Worm (Caenorhabditis elegans): Measurements from ENCODE around the gene T28A11.19.

T28A11.19 gene

DNA sequence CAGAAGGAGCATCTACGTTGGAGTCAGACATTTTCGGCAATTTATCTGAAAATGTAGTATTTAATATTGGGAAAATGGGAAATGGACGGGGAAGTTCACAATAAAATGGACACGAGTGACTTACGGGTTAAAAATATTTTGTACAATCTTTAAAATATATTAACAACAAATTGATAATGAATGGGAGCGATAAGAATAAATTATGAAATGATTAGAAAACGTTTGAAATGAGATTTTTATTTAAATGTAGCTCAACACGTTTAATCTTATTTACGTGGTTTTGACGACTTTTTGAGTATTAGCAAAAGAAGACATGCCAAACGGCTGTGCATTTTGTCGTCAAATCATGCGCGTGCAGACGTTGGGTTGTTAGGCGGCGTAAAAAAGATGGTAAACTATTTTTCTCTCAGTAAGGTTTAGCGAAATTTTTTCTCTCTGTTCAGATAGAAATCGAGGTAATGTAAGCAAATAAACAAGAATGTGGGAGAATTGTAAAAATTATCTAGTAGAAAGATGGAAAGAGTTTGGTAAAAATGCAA is 8.9 kb upstream of the T28A11.19 start, which contains the start of gene fbxa-64 (continued):
- TF ChIP-seq zag-1 (tag; optimal IDR thresholded peaks at IDR 0.05) (no peak), lir-3 (tag; optimal IDR thresholded peaks at IDR 0.05; ENCODE audit: poor library complexity) (no peak), hlh-17 (GFP tag; optimal IDR thresholded peaks at IDR 0.05; ENCODE audit: borderline replicate concordance) (no peak), nhr-85 (tag) (no peak), tlp-1 (tag; optimal IDR thresholded peaks at IDR 0.05) (no peak), ama-1 (optimal IDR thresholded peaks at IDR 0.05) (no peak), ceh-82 (tag; optimal IDR thresholded peaks at IDR 0.05) (no peak), lin-15B (tag; optimal IDR thresholded peaks at IDR 0.05) (no peak), ceh-63 (GFP tag; optimal IDR thresholded peaks at IDR 0.05) (no peak), ztf-4 (tag; optimal IDR thresholded peaks at IDR 0.05) (no peak), snu-23 (GFP tag; optimal IDR thresholded peaks at IDR 0.05) (peak; percentile 44), aha-1 (tag; optimal IDR thresholded peaks at IDR 0.05) (no peak), efl-3 (GFP tag; optimal IDR thresholded peaks at IDR 0.05) (no peak), egl-27 (tag; optimal IDR thresholded peaks at IDR 0.05) (no peak), Y116A8C.19 (tag; optimal IDR thresholded peaks at IDR 0.05; ENCODE audit: borderline replicate concordance) (no peak), C04F5.9 (tag; optimal IDR thresholded peaks at IDR 0.05) (no peak), mef-2 (tag; optimal IDR thresholded peaks at IDR 0.05) (no peak), nhr-28 (tag; optimal IDR thresholded peaks at IDR 0.05) (no peak), nhr-237 (tag; optimal IDR thresholded peaks at IDR 0.05) (no peak), lin-39 (tag; optimal IDR thresholded peaks at IDR 0.05) (no peak), fkh-4 (tag; optimal IDR thresholded peaks at IDR 0.05; ENCODE audit: borderline replicate concordance) (no peak), jun-1 (tag; optimal IDR thresholded peaks at IDR 0.05) (no peak), nhr-47 (tag; optimal IDR thresholded peaks at IDR 0.05) (peak; percentile 21), grh-1 (GFP tag; IDR thresholded peaks at IDR 0.05) (no peak), nhr-71 (tag; optimal IDR thresholded peaks at IDR 0.05) (peak; percentile 21), nhr-11 (tag; optimal IDR thresholded peaks at IDR 0.05) (no peak), lsy-2 (tag; optimal IDR thresholded peaks at IDR 0.05) (peak in 1 of 2 experiments; percentile 2), nhr-12 (tag; optimal IDR thresholded peaks at IDR 0.05) (no peak), nhr-84 (tag; optimal IDR thresholded peaks at IDR 0.05) (no peak), isw-1 (GFP tag; IDR thresholded peaks at IDR 0.05) (no peak), hpl-2 (GFP tag; optimal IDR thresholded peaks at IDR 0.05) (no peak), sox-4 (tag; optimal IDR thresholded peaks at IDR 0.05) (no peak), hlh-4 (tag; optimal IDR thresholded peaks at IDR 0.05) (no peak), blmp-1 (tag; optimal IDR thresholded peaks at IDR 0.05) (peak; percentile 14), ces-1 (GFP tag; optimal IDR thresholded peaks at IDR 0.05) (no peak), aly-2 (tag; optimal IDR thresholded peaks at IDR 0.05) (no peak), tbx-2 (tag; optimal IDR thresholded peaks at IDR 0.05) (no peak), ztf-11 (tag; optimal IDR thresholded peaks at IDR 0.05) (no peak), efl-1 (optimal IDR thresholded peaks at IDR 0.05) (peak; percentile 24 to 38), efl-1 (GFP tag; optimal IDR thresholded peaks at IDR 0.05 in 1 of 2) (peak; percentile 39 to 94), mep-1 (tag; optimal IDR thresholded peaks at IDR 0.05) (peak; percentile 50), pqm-1 (tag; optimal IDR thresholded peaks at IDR 0.05) (no peak), ceh-90 (tag; optimal IDR thresholded peaks at IDR 0.05) (no peak), lin-35 (GFP tag; optimal IDR thresholded peaks at IDR 0.05) (peak; percentile 27 to 46)

DNA sequence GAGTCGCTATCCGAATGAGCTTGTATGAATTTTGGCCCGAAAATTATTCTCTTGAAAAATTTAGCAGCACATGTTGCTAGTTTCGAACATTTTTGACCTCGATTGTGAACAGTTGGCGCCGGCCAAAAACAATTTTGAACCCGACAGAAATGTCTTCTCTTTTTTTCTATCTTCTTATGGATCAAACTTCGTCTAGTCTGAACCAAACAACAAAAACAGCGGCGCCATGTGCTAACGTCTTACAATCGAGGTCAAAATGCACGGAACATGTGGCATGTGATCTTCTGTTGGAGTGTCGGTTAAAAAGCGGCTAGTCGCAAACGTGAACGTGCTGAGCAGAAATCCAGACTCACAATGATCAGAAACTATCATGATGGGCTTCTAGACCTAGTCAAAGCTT is 6.9 kb upstream of the T28A11.19 start:
- peak; percentile 75 for TF ChIP-seq lin-14 (GFP tag; optimal IDR thresholded peaks at IDR 0.05)
- TF ChIP-seq egl-27 (tag; optimal IDR thresholded peaks at IDR 0.05), result no peak
- no peak for TF ChIP-seq fkh-8 (tag; optimal IDR thresholded peaks at IDR 0.05)
- no peak for TF ChIP-seq nhr-85 (tag)
- no peak for TF ChIP-seq aly-2 (tag; optimal IDR thresholded peaks at IDR 0.05)
- TF ChIP-seq unc-30 (tag; optimal IDR thresholded peaks at IDR 0.05), result no peak
- TF ChIP-seq unc-130 (tag; optimal IDR thresholded peaks at IDR 0.05), result no peak
- no peak for TF ChIP-seq nhr-12 (tag; optimal IDR thresholded peaks at IDR 0.05)
- TF ChIP-seq ceh-8 (GFP tag; optimal IDR thresholded peaks at IDR 0.05), result no peak
- no peak for TF ChIP-seq snpc-4 (tag; optimal IDR thresholded peaks at IDR 0.05)
- no peak for TF ChIP-seq ceh-88 (GFP tag; IDR thresholded peaks at IDR 0.05)
- TF ChIP-seq pax-3 (tag; optimal IDR thresholded peaks at IDR 0.05), result no peak
- no peak for TF ChIP-seq blmp-1 (tag; optimal IDR thresholded peaks at IDR 0.05)
- no peak for TF ChIP-seq fos-1 (tag; optimal IDR thresholded peaks at IDR 0.05)
- peak; percentile 49 for TF ChIP-seq rnt-1 (tag; optimal IDR thresholded peaks at IDR 0.05)
- no peak for TF ChIP-seq vab-15 (tag; optimal IDR thresholded peaks at IDR 0.05)
- TF ChIP-seq C34B4.2 (tag; optimal IDR thresholded peaks at IDR 0.05), result no peak
- TF ChIP-seq jun-1 (tag; optimal IDR thresholded peaks at IDR 0.05), result no peak
